Fruit fly (Drosophila melanogaster): ENCODE results near the gene Irbp.

Irbp gene

dm6 chr3R:11449688-11450087 is 39.8 kb downstream of the Irbp start:
- no peak for TF ChIP-seq h (optimal IDR thresholded peaks at IDR 0.05)
- no peak for TF ChIP-seq Sin3A (optimal IDR thresholded peaks at IDR 0.05)
- no peak for TF ChIP-seq psq (optimal IDR thresholded peaks at IDR 0.05)
- TF ChIP-seq insv (optimal IDR thresholded peaks at IDR 0.05) = no peak
- TF ChIP-seq ttk (optimal IDR thresholded peaks at IDR 0.05) = no peak
- no peak for TF ChIP-seq Myc (optimal IDR thresholded peaks at IDR 0.05)

DNA sequence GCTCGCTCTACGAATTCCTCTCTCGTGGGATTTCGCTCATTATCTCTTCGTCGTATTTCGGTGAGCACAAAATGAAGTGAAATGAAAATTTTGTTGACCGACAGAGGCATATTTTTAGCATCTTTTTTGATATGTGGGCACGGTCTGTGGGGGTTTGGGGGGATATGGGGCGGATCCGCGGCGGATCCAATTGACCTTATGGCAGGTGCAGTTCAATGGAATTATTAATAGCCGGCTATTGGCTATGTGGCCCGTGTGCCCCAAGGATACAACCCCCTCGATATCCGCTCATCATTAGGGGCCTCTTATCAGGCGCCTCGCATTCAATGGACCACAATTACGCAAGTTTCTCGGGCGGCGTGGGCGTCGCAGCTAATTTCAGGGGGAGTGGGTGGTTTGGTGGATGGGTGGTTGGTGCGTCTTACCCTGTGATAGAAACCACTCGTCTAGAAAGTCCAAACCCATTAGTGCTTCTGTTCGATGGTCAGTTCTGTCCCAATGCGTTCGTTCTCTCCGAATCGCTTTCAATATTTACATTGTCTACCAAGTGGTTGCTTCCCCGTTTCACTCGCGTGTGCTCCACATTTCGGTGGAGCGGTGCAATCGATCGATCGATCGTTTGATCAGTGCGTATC is 41.5 kb downstream of the Irbp start, which contains the start of gene sals:
Gene sals, minus strand, starts transcription at position 585 of the 635 bp plus-strand sequence.
- no peak for TF ChIP-seq Sin3A (optimal IDR thresholded peaks at IDR 0.05)
- no peak for TF ChIP-seq h (optimal IDR thresholded peaks at IDR 0.05)
- no peak for TF ChIP-seq insv (optimal IDR thresholded peaks at IDR 0.05)
- TF ChIP-seq Myc (optimal IDR thresholded peaks at IDR 0.05) = no peak
- TF ChIP-seq ttk (optimal IDR thresholded peaks at IDR 0.05) = no peak
- no peak for TF ChIP-seq psq (optimal IDR thresholded peaks at IDR 0.05)

dm6 chr3R:11452041-11452440 is 42.2 kb downstream of the Irbp start:
- no peak for TF ChIP-seq ttk (optimal IDR thresholded peaks at IDR 0.05)
- TF ChIP-seq Sin3A (optimal IDR thresholded peaks at IDR 0.05) = no peak
- TF ChIP-seq psq (optimal IDR thresholded peaks at IDR 0.05) = no peak
- TF ChIP-seq insv (optimal IDR thresholded peaks at IDR 0.05) = no peak
- TF ChIP-seq Myc (optimal IDR thresholded peaks at IDR 0.05) = no peak
- TF ChIP-seq h (optimal IDR thresholded peaks at IDR 0.05) = no peak

dm6 chr3R:11454210-11454904 is 44.5 kb downstream of the Irbp start:
- TF ChIP-seq Myc (optimal IDR thresholded peaks at IDR 0.05) = no peak
- TF ChIP-seq insv (optimal IDR thresholded peaks at IDR 0.05) = no peak
- TF ChIP-seq h (optimal IDR thresholded peaks at IDR 0.05) = no peak
- no peak for TF ChIP-seq Sin3A (optimal IDR thresholded peaks at IDR 0.05)
- no peak for TF ChIP-seq ttk (optimal IDR thresholded peaks at IDR 0.05)
- no peak for TF ChIP-seq psq (optimal IDR thresholded peaks at IDR 0.05)

DNA sequence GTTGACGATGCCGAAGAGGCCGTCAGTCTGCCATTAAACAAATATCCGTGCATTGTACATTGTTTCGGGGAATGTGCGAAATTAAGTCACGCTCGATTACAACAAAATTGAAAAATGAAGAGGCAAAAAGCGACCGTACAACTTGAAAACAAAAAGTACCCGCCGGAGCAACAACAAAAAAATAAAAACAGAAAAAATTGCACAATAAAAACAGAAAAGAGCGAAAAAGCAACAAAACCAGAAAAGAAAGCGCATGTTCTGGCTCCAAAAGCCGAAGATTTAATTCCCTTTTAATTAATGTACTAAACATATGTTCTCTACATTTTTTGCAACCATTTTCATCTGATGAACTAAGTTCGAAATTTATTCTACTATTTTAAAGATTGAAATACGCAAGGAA is 46.7 kb downstream of the Irbp start:
- TF ChIP-seq psq (optimal IDR thresholded peaks at IDR 0.05) (no peak), h (optimal IDR thresholded peaks at IDR 0.05) (no peak), insv (optimal IDR thresholded peaks at IDR 0.05) (no peak), ttk (optimal IDR thresholded peaks at IDR 0.05) (no peak), Sin3A (optimal IDR thresholded peaks at IDR 0.05) (no peak), Myc (optimal IDR thresholded peaks at IDR 0.05) (no peak)

- no peak for TF ChIP-seq Myc (optimal IDR thresholded peaks at IDR 0.05)
- no peak for TF ChIP-seq h (optimal IDR thresholded peaks at IDR 0.05)
- no peak for TF ChIP-seq Sin3A (optimal IDR thresholded peaks at IDR 0.05)
- no peak for TF ChIP-seq ttk (optimal IDR thresholded peaks at IDR 0.05)
- no peak for TF ChIP-seq psq (optimal IDR thresholded peaks at IDR 0.05)
- no peak for TF ChIP-seq insv (optimal IDR thresholded peaks at IDR 0.05)
Measured at dm6 chr3R:11457286-11457685, 47.4 kb downstream of the Irbp start.

dm6 chr3R:11458022-11458850 is 48.4 kb downstream of the Irbp start:
- no peak for TF ChIP-seq Sin3A (optimal IDR thresholded peaks at IDR 0.05)
- no peak for TF ChIP-seq h (optimal IDR thresholded peaks at IDR 0.05)
- no peak for TF ChIP-seq ttk (optimal IDR thresholded peaks at IDR 0.05)
- no peak for TF ChIP-seq insv (optimal IDR thresholded peaks at IDR 0.05)
- TF ChIP-seq Myc (optimal IDR thresholded peaks at IDR 0.05) = no peak
- no peak for TF ChIP-seq psq (optimal IDR thresholded peaks at IDR 0.05)

DNA sequence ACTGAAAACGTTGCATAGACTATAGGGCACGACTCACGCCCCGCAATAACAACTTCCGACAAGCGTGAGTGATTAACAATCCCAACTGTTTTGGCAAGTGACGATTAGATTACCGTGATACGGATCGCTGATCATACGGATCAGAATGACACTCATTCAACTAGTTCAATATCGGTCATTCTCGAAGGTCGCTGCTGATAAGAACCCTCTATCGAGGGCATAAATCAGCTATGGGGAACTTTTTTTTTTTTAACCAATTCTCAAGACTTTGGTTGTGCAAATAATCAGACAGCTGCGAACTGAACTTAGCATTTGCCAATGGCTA is 49.0 kb downstream of the Irbp start:
- TF ChIP-seq Myc (optimal IDR thresholded peaks at IDR 0.05) = no peak
- no peak for TF ChIP-seq ttk (optimal IDR thresholded peaks at IDR 0.05)
- TF ChIP-seq psq (optimal IDR thresholded peaks at IDR 0.05) = no peak
- no peak for TF ChIP-seq insv (optimal IDR thresholded peaks at IDR 0.05)
- no peak for TF ChIP-seq Sin3A (optimal IDR thresholded peaks at IDR 0.05)
- no peak for TF ChIP-seq h (optimal IDR thresholded peaks at IDR 0.05)

DNA sequence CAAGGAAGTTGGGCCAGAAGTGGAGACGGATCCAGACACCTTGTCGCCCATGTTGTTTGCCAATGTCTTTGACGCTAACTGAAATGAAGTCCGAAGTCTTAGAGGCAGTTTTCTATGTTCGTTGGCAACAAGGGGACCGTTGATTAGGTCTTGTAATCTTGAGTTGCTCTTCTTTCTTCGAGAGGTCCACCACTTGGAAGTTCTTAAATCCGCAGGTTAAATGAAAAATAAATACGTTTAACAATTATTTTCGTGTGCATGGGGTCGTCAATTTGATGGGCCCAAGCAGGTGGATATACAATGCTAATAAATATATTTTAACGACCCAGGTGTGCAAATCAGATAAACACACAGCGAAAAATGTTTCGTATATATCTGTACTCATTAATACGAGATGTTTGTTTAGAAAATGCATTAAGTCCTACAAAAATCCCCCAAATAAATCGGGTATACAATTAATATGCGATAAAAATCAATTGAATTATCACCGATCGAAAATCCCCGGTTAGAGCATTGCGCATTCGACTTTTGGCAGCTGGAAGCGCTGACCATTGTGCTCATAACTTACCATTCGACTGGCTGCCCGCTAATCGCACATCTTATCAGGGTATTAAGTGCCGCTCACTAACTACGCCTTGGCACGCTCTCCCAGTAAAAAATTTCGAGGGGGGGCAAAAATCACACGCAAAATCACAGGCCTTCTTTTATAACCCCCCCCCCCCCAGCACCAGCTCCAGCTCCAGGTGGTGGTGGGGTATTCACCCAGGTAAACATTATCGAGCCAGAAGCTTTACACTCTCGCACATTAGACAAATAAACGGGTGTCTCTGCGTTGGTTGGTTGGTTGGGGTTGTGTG is 50.9 kb downstream of the Irbp start, which contains the start of gene PGRP-LB:
Gene PGRP-LB, minus strand, starts transcription at position 51 of the 857 bp plus-strand sequence.
- TF ChIP-seq Sin3A (optimal IDR thresholded peaks at IDR 0.05) = no peak
- TF ChIP-seq ttk (optimal IDR thresholded peaks at IDR 0.05) = no peak
- no peak for TF ChIP-seq h (optimal IDR thresholded peaks at IDR 0.05)
- no peak for TF ChIP-seq psq (optimal IDR thresholded peaks at IDR 0.05)
- no peak for TF ChIP-seq Myc (optimal IDR thresholded peaks at IDR 0.05)
- no peak for TF ChIP-seq insv (optimal IDR thresholded peaks at IDR 0.05)
